Fruit fly (Drosophila melanogaster): ENCODE measurements around the gene CG13058.

Gene CG13058

DNA sequence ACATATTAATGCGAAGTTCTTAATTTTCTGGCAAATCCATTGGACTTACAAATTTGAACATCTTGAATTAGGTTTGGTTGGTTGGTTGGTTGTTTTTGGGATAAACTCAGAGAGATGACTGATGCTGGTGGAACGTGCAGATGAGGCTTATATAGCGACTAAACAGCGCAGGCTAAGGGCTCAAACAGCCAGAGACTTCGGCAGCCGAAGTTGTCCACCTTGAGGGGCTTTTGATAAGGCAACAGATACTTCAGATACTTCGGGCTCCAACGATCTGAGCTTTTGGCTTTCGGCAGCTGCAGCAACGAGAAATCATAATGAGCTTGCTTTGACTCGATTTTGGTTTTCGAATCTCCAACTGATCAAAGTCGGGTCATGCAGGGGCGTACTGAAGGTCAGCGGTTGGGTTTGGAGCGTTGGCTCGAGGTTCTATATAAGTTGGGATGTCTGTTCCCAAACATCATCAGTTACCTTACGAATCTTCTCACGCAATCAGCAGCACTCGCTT lies 9.2 kb upstream of the CG13058 start, which contains the start of the genes CG13041 and CG13060:
CG13041 (minus strand) TSS at position 128 of the 508 bp plus-strand sequence.
CG13060 (plus strand) TSS at position 458 of the 508 bp plus-strand sequence.
- TF ChIP-seq Hr96 (GFP tag; optimal IDR thresholded peaks at IDR 0.05) (no peak), CG14711 (tag; optimal IDR thresholded peaks at IDR 0.05) (no peak), cnc (optimal IDR thresholded peaks at IDR 0.05) (no peak), CG5204 (GFP tag; optimal IDR thresholded peaks at IDR 0.05) (no peak), CG33017 (tag; optimal IDR thresholded peaks at IDR 0.05) (no peak), pad (GFP tag; optimal IDR thresholded peaks at IDR 0.05) (no peak), CG1620 (GFP tag; optimal IDR thresholded peaks at IDR 0.05) (no peak), Crg-1 (GFP tag; optimal IDR thresholded peaks at IDR 0.05) (no peak), kay (GFP tag; ENCODE audit: borderline replicate concordance) (no peak), Mnt (GFP tag; optimal IDR thresholded peaks at IDR 0.05) (no peak), CG7101 (tag; optimal IDR thresholded peaks at IDR 0.05) (no peak), Clk (GFP tag; optimal IDR thresholded peaks at IDR 0.05) (no peak), CG7045 (GFP tag; optimal IDR thresholded peaks at IDR 0.05) (no peak), bab1 (GFP tag; optimal IDR thresholded peaks at IDR 0.05) (no peak), cic (GFP tag; optimal IDR thresholded peaks at IDR 0.05) (no peak), CG12768 (GFP tag; optimal IDR thresholded peaks at IDR 0.05) (no peak), tj (GFP tag; optimal IDR thresholded peaks at IDR 0.05) (no peak)

- TF ChIP-seq Hr96 (GFP tag; optimal IDR thresholded peaks at IDR 0.05) (no peak), tj (GFP tag; optimal IDR thresholded peaks at IDR 0.05) (no peak), pad (GFP tag; optimal IDR thresholded peaks at IDR 0.05) (no peak), CG7045 (GFP tag; optimal IDR thresholded peaks at IDR 0.05) (no peak), CG1620 (GFP tag; optimal IDR thresholded peaks at IDR 0.05) (no peak), Crg-1 (GFP tag; optimal IDR thresholded peaks at IDR 0.05) (no peak), ovo (GFP tag; optimal IDR thresholded peaks at IDR 0.05) (no peak), CG12768 (GFP tag; optimal IDR thresholded peaks at IDR 0.05) (no peak), kay (GFP tag; ENCODE audit: borderline replicate concordance) (no peak), cic (GFP tag; optimal IDR thresholded peaks at IDR 0.05) (no peak), CG33017 (tag; optimal IDR thresholded peaks at IDR 0.05) (no peak), Mnt (GFP tag; optimal IDR thresholded peaks at IDR 0.05) (no peak), toe (GFP tag; optimal IDR thresholded peaks at IDR 0.05) (no peak), CG5204 (GFP tag; optimal IDR thresholded peaks at IDR 0.05) (no peak)
Observed at dm6 chr3L:16321172-16321571, 7.5 kb upstream of the CG13058 start, which contains the start of gene CG42718. Gene CG42718, minus strand, starts transcription at chr3L:16321272.

DNA sequence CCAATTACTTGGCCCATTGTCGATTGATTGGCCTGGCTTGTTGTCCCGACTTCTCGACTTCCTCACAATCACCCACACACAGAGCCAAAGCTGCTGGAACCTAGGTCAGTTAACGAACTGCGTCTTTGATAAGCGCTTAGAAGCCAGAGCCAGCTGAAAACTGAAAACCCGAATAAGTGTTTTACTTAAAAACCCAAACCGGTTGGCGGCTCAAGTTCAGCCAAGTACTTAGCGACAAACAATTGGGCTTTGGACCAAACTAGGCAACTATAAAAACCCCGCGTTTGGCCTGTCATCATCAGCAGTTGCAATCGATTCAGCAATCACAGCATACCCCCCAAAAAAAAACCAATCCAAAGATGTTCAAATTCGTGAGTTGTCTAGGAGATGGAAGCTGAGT lies 5.3 kb upstream of the CG13058 start, which contains the start of gene CG13059:
CG13059 (plus strand) TSS at position 301 of the 400 bp plus-strand sequence.
- TF ChIP-seq toe (GFP tag; optimal IDR thresholded peaks at IDR 0.05) (no peak), tj (GFP tag; optimal IDR thresholded peaks at IDR 0.05) (no peak), CG1620 (GFP tag; optimal IDR thresholded peaks at IDR 0.05) (no peak)

DNA sequence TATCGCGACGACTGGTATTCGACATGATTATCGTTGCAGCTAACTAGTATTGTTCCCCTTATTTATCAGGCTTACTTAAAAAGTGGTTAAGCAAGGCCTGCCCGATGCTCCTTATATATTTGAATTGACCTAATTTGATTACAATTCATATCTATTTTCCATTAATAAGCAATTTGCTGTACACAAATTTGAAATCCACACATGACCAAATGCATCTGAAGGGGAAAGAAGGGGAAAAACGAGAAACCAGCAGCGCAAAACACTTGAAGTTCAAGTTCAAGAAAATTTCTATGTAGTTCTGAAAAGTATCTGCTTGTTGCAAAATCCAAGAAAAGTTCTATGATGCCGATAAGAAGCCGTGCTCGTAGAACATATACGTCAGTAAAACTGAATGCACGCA lies 2.0 kb upstream of the CG13058 start, which contains the start of the genes CG13040 and CG13039:
CG13040 (minus strand) TSS at position 101 of the 400 bp plus-strand sequence.
CG13039 (minus strand) TSS at position 106 of the 400 bp plus-strand sequence.
- TF ChIP-seq kay (GFP tag; ENCODE audit: borderline replicate concordance) (no peak), cic (GFP tag; optimal IDR thresholded peaks at IDR 0.05) (no peak), toe (GFP tag; optimal IDR thresholded peaks at IDR 0.05) (no peak), pad (GFP tag; optimal IDR thresholded peaks at IDR 0.05) (no peak), CG1620 (GFP tag; optimal IDR thresholded peaks at IDR 0.05) (no peak), CG11617 (GFP tag; optimal IDR thresholded peaks at IDR 0.05) (no peak), CG7101 (tag; optimal IDR thresholded peaks at IDR 0.05) (no peak), Clk (GFP tag; optimal IDR thresholded peaks at IDR 0.05) (no peak), CG7045 (GFP tag; optimal IDR thresholded peaks at IDR 0.05) (no peak), CG5204 (GFP tag; optimal IDR thresholded peaks at IDR 0.05) (no peak), cnc (optimal IDR thresholded peaks at IDR 0.05) (no peak), bab1 (GFP tag; optimal IDR thresholded peaks at IDR 0.05) (no peak), CG14711 (tag; optimal IDR thresholded peaks at IDR 0.05) (no peak), Mnt (GFP tag; optimal IDR thresholded peaks at IDR 0.05) (no peak), CG12768 (GFP tag; optimal IDR thresholded peaks at IDR 0.05) (no peak)

- TF ChIP-seq CG5204 (GFP tag; optimal IDR thresholded peaks at IDR 0.05): no peak
Observed at dm6 chr3L:16327776-16328175, 865 bp upstream of the CG13058 start, which contains the start of gene CG13038. Gene CG13038, minus strand, starts transcription at chr3L:16327893.

dm6 chr3L:16329495-16329894 lies 854 bp downstream of the CG13058 start, which contains the start of gene CG33061:
Gene CG33061, plus strand, starts transcription at chr3L:16329795.
- TF ChIP-seq CG11617 (GFP tag; optimal IDR thresholded peaks at IDR 0.05): no peak
- no peak for TF ChIP-seq Crg-1 (GFP tag; optimal IDR thresholded peaks at IDR 0.05)
- no peak for TF ChIP-seq CG7101 (tag; optimal IDR thresholded peaks at IDR 0.05)

DNA sequence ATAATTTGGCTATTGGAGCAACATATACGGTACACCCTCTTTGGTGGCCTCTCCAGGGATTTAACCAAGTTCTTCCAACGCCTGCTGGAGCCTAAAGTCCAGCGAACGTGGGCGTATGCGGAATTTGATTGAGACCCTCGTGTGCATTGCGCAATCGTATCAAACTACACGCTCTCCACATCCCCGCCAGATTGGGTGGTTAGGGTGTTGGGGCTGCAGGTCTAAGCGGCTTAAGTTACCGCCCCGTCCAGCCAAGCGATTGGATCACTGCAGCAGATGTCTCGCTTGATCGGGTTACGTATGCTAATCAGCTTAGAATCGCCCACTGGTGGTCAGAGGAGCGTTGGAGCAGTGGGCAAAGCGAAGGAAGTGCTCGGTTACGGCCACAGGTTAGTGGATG lies 2.1 kb downstream of the CG13058 start, which contains the start of gene CG33060:
CG33060 (plus strand) TSS at position 301 of the 400 bp plus-strand sequence.
- TF ChIP-seq CG5204 (GFP tag; optimal IDR thresholded peaks at IDR 0.05) (no peak), Clk (GFP tag; optimal IDR thresholded peaks at IDR 0.05) (no peak), kay (GFP tag; ENCODE audit: borderline replicate concordance) (no peak), CG7045 (GFP tag; optimal IDR thresholded peaks at IDR 0.05) (no peak), toe (GFP tag; optimal IDR thresholded peaks at IDR 0.05) (no peak), Hr96 (GFP tag; optimal IDR thresholded peaks at IDR 0.05) (no peak), CG14711 (tag; optimal IDR thresholded peaks at IDR 0.05) (no peak), Mnt (GFP tag; optimal IDR thresholded peaks at IDR 0.05) (no peak), tj (GFP tag; optimal IDR thresholded peaks at IDR 0.05) (no peak), ovo (GFP tag; optimal IDR thresholded peaks at IDR 0.05) (no peak), Crg-1 (GFP tag; optimal IDR thresholded peaks at IDR 0.05) (no peak), CG33017 (tag; optimal IDR thresholded peaks at IDR 0.05) (no peak)
